Worm (Caenorhabditis elegans) whole organism, L4/young adult: ENCODE results near the gene F08D12.3.

Experiments used
- W03F9.2 ChIP-seq: fragments of 150-350 bp; optimal IDR thresholded peaks from 2 replicates; lab custom pipeline; 2014; ENCODE audit warnings: missing biosample characterization, missing genetic modification characterization
- dao-5 ChIP-seq: sonication (generic microtip); optimal IDR thresholded peaks from 2 replicates; lab custom pipeline; 2016; ENCODE audit warnings: missing genotype, missing genetic modification characterization, moderate library complexity, missing compliant biosample characterization
- him-1 ChIP-seq: sonication (generic microtip); optimal IDR thresholded peaks from 2 replicates; lab custom pipeline; 2016; ENCODE audit warnings: missing genotype, missing genetic modification reagents, missing genetic modification characterization, missing compliant biosample characterization

F08D12.3 gene

DNA sequence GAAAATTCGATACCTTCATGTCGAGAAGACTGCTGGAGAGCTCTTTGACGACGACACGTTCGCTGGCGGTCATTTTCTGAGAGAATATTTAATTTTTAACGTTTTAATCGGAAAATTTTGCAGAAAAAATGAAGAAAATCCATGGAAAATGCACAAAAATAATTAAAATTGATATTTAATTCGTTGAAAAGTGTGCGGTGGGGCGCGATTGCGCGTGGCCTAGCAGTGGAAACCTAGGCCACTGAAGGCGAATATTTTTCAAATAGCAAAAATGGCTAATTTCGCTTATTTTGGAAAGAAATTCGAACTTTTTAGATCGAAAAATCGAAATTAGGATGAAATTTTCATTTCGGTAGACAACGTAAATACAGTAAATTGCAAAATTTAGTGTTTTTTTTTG is 26.8 kb upstream of the F08D12.3 start, which contains the start of gene F29A7.6:
F29A7.6 (minus strand) TSS at position 76 of the 400 bp plus-strand sequence.
- no peak for TF ChIP-seq dao-5
- peak; percentile 76 for TF ChIP-seq W03F9.2

DNA sequence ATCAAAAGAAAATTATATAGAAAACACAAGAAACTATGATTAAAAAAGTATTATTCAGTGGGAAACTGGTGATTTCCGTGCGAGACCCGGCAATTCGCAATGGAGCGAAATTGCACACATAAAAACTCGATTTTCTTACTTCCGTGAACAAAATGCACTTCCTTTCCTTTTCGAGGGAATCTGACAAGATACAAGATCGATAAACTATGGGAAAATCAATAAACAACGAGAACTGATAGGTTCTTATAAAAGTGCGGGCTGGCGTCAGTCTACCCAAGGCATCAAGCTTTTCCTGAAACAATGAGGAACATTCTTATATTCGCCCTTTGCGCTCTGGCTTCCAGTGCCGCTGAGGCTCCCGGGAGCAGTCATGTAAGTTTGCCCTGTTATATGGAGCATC is 26.4 kb upstream of the F08D12.3 start, which contains the start of gene F29A7.3:
F29A7.3 (plus strand) TSS at position 301 of the 400 bp plus-strand sequence.
- TF ChIP-seq dao-5 (no peak), him-1 (no peak), W03F9.2 (no peak)

DNA sequence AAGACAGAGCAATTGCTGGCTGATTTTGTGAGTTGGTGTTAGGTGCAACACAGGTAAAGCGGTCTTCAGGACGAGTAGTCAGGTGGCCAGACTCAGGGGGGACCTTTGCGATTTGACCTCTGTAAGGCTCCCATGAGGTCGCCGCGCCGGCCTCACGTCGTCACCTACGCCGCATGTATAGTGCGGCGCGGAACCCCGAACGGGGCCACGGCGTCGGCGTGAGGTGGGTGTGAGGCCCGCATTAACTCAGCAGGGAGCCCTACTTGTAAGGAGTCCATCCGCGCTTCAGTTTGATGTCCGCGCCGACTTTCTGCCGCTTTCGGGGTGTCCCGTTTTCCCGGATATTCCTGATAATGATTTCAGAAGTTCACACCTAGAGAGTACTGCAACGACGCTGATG is 24.8 kb upstream of the F08D12.3 start:
- TF ChIP-seq him-1 (no peak), dao-5 (no peak), W03F9.2 (no peak)

DNA sequence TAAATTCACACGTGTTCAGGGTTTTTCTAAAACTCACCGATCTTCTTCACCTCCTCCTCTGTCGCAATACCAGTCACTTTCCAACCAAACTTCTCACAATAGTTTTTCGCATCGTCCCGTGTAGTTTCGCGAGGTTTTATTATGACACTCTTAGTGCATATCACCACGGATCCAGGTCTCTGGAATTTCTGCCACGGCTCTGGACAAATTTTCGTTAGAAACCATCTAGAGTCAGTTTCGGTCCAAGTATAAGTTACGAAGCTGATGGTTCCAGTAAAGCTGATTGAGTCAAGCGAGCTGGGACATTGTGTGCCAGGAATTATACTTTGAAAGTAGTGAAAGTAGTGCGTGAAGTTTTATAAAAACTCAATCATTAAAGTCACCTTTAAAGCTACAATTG is 23.0 kb upstream of the F08D12.3 start:
- TF ChIP-seq dao-5 (no peak), him-1 (no peak), W03F9.2 (no peak)

DNA sequence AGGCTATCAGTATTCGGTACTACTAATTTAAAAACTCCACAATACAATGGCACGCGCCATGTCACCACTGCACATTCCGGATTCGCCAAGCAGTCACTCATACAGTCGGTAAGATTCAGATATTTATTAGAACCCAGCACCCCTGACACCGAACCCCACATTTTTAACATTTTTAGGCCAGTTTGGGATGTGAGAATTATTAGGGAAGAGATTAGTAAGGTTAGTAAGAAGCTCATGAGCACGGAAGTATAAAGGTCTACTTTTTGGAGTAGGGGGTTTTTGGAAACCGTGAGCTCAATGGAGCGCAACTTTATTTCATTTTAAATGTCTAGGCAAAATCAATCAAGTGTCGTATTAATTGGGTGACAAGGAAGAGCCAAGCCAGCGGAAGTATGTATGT is 21.4 kb upstream of the F08D12.3 start, which contains the start of gene F29A7.8:
F29A7.8 (minus strand) TSS at position 101 of the 400 bp plus-strand sequence.
- TF ChIP-seq W03F9.2 (no peak), dao-5 (no peak), him-1 (no peak)

DNA sequence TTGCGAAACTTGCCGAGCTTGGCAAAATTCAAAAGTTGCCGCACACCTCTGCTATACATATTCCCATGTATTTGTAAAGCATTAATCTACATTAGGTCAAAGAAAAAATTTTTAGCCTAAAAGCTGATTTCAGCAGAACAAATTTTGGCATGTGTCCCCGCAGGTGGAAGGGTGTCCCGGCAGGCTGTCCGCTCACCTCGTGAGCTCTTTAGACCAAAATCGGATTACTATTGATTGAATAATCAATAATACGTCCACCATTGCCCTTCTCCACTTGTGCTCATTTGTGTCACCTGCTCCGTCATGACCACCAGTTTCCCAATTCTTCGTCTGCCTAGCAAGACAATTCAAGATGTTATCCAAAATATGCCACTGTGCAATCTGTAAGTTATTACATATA is 20.9 kb upstream of the F08D12.3 start, which contains the start of gene fbxb-107:
fbxb-107 (plus strand) TSS at position 297 of the 400 bp plus-strand sequence.
- TF ChIP-seq dao-5, result no peak
- TF ChIP-seq W03F9.2, result no peak
- TF ChIP-seq him-1, result no peak

DNA sequence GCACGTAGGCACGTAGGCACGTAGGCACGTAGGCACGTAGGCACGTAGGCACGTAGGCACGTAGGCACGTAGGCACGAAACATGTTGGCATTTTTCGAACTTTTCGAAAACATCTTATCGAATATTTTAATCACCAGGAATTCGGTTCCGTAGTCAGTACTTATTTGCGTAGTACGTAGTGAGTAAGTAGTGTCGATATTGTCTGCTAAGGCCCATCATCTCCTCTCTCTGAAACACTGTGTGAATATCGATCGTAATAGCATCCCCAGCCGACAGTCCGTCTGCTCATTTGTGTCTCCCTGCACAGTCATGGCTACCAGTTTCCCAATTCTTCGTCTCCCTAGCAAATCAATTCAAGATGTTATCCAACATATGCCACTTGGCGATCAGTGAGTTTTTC is 17.2 kb upstream of the F08D12.3 start, which contains the start of gene fbxb-106:
fbxb-106 (plus strand) TSS at position 301 of the 400 bp plus-strand sequence.
- TF ChIP-seq dao-5, result no peak
- TF ChIP-seq him-1, result no peak
- no peak for TF ChIP-seq W03F9.2

DNA sequence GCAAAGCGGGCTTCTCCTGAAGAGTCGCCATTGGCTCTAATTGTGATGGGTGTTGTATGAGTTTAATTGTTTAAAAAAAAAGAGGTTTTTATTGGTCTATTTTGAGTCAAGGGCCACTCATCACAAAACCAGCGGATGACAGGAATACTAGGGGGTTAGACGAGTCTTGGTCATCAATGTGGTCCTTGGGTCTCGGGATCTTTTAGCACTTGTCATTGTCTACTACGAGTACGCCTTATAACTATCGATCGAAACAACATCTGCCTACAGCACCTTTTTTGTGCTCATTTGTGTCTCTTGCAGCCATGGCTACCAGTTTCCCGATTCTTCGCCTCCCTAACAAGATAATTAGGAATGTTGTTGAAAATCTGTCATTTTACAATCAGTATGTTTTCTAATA is 14.7 kb upstream of the F08D12.3 start, which contains the start of gene fbxb-108:
fbxb-108 (plus strand) TSS at position 301 of the 400 bp plus-strand sequence.
- TF ChIP-seq W03F9.2, result no peak
- no peak for TF ChIP-seq dao-5
- no peak for TF ChIP-seq him-1

DNA sequence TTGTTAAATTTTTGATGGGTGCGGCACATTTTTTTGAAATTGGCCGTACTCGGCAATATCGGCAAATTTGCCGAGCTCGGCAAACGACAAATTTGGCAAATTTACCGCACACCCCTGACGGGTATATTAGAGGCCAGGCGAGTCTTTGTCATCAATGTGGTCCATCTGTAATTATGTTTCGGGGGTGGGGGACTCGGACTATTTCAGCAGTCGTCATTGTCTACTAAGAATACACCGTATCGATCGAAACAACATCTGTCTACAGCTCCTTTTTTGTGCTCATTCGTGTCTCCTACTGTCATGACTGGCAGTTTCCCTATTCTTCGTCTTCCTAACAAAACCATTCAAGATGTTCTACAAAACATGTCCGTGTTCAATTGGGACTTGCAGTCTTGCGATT is 13.0 kb upstream of the F08D12.3 start, which contains the start of gene F08D12.15:
F08D12.15 (plus strand) TSS at position 301 of the 400 bp plus-strand sequence.
- no peak for TF ChIP-seq W03F9.2
- TF ChIP-seq dao-5, result no peak
- TF ChIP-seq him-1, result no peak

DNA sequence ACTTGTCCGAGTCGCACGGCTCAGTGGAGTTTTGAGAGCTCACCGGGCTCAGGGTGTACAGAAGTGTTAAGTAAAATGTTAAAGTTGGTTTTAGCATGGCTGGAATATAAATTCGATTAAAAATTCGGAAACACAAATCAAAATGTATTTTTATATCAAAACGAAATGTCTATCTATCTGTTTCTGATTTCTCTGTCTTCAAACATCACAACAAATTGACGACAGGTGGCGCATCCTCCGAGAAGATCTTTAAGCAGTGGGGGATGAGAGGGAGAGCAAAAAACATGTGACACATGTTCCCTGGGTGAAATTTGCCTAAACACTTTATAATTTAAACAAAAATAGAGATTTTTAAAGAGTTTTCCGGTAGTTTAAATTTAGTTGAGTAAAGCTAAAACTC is 10.3 kb upstream of the F08D12.3 start, which contains the start of gene F08D12.7:
F08D12.7 (minus strand) TSS at position 101 of the 400 bp plus-strand sequence.
- TF ChIP-seq dao-5, result no peak

DNA sequence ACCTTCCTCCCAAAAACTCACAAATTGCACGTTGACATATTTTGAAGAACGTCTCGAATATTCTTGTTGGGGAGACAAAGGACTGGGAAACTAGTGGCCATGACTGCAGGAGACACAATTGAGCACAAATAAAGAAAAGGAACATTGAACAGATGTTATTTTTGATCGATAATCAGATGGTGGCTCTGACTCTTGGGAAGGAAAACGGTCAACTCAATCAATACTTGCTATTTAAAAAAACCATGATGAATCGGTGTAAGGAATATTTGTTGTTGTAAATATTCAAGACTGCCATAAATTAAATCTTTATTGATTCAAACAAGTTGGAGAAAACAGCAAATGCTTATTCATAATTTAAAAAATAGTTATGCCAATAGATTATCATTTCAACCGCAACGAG is 8.6 kb upstream of the F08D12.3 start, which contains the start of gene fbxb-105:
fbxb-105 (minus strand) TSS at position 101 of the 400 bp plus-strand sequence.
- no peak for TF ChIP-seq W03F9.2
- no peak for TF ChIP-seq dao-5

DNA sequence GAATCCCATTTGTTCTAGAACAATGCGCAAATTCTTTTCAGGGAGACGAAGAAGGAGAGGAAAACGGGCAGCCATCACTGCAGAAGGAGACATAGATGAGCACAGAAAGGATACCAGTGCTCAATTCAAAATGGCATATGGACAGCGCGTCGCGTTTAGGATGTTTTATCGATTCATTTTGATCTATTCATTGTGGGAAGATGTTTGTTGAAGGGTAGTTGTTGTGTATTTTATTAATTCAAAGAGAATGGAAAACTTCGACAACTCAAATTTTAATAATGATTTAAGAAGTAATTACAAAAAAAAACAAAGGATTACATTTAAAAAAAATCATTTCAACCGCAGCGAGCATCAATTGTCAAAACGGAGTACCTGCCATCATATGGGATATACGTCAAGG is 7.2 kb upstream of the F08D12.3 start, which contains the start of gene sdz-10:
sdz-10 (minus strand) TSS at position 101 of the 400 bp plus-strand sequence.
- TF ChIP-seq him-1, result no peak
- no peak for TF ChIP-seq dao-5
- TF ChIP-seq W03F9.2, result no peak

DNA sequence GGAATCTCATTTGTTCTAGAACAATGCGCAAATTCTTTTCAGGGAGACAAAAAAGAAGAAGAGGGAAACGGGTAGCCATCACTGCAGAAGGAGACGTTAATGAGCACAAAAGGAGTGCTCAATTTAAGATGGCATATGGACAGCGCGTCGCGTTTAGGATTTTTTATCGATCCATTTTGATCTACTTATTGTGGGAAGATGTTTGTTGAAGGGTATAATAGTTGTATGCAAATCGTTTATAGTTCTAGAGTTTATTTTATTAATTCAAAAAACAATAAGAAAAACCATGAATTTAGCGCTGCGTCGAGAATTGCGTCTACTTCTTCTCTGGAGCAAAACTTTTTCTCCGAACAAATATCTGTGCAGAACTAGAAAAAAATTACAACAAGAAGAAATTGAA is 5.8 kb upstream of the F08D12.3 start, which contains the start of gene sdz-9:
sdz-9 (minus strand) TSS at position 101 of the 400 bp plus-strand sequence.
- TF ChIP-seq him-1 (no peak), dao-5 (no peak), W03F9.2 (no peak)

DNA sequence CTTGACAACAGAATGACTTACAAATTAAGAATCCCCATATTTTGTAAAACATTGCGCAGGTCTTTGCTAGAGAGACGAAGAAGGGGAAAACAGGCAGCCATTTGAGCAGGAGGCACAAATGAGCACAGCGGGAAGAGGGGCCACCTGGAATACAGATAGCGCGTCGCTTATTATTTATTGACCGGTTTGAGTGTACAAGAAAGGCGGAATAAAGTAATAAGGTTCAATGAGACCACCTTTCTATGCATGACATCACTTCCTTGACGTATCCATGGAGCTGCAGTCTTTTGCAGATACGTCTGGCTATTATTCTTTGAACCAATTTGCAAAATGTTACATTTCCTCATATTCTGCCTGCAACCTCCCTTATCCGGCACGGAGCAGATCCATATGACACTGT is 4.4 kb upstream of the F08D12.3 start, which contains the start of gene fbxb-111:
fbxb-111 (minus strand) TSS at position 101 of the 400 bp plus-strand sequence.
- TF ChIP-seq W03F9.2 (no peak), him-1 (no peak), dao-5 (no peak)

DNA sequence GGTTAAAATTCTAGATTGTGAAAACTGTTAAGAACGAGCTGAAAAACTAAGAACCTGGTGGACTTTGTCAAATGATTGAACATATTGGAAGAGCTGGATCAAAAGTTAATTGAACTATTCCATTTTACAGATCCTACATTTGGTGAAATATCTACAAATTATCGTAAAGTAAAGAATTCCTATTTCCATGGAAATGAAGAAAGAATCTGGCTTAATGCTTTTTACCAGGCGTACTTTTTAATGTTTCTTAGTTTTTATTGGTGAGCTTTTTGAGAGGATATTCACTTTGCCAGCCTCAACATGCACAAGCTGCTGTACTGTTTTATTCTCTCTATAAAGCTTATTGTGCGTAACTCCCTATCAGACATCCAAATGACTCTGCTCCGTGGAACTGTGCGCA is 1.5 kb upstream of the F08D12.3 start, which contains the start of gene F08D12.4:
F08D12.4 (plus strand) TSS at position 301 of the 400 bp plus-strand sequence.
- no peak for TF ChIP-seq W03F9.2

DNA sequence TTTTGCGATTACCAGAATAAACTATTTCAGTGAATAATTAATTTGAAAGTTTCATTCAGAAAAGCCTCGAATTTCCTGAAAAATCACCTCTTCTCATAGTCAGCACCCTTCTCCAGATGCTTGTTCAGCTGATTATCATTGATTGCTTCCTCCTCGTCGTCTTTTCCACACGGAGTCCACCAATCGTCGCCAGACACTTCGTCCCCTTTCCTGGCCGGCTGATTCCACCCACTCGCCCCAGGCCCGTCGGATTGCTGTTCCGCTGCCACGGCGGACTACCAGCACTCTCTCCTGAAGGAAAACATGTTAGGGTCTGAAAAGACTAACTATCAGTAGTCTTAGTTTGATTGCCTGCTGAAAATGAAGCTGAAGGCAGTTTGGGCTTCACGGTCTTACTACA is 1.5 kb downstream of the F08D12.3 start:
- no peak for TF ChIP-seq dao-5

DNA sequence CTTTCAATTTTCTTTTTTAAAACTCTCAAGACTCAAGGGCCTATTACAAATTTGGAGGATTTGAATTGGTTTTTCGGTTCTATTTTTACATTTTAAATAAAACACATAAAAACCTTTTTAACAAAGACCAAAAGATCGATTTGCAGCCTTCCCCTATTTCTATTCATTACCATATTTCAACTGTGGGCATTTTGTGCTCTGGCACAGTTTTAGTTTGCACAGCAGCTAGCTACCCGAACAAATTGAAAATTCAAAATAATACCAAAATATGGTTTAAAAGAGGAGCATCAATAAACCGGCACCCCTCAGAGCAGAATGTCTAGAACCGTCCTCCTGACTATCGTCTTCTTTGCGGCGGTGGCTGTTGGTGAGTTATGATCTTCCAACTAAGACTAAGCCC is 2.0 kb downstream of the F08D12.3 start, which contains the start of gene F08D12.2:
F08D12.2 (plus strand) TSS at position 301 of the 400 bp plus-strand sequence.
- no peak for TF ChIP-seq W03F9.2
- no peak for TF ChIP-seq him-1
- no peak for TF ChIP-seq dao-5
